Fruit fly (Drosophila melanogaster) whole organism, pupa: ENCODE results near the gene CG45002.

Experiments
- CG10348 ChIP-seq: fragments of 200-800 bp; sonication (Bioruptor generic); IDR thresholded peaks from 2 replicates; pipeline ENCODE4 v1.3.6; 2022; ENCODE audit warnings: missing biosample characterization, missing genetic modification characterization
- CG12605 ChIP-seq: fragments of 200-800 bp; sonication (Bioruptor generic); IDR thresholded peaks from 2 replicates; pipeline ENCODE4 v1.3.6; 2022; ENCODE audit warnings: missing biosample characterization, missing genetic modification characterization
- CG15710 ChIP-seq: fragments of 200-800 bp; sonication (Bioruptor generic); optimal IDR thresholded peaks from 2 replicates; lab custom pipeline; 2018; ENCODE audit warnings: missing biosample characterization, mild to moderate bottlenecking, missing genetic modification characterization, moderate library complexity
- CG34367 ChIP-seq: fragments of 200-800 bp; sonication (Bioruptor generic); optimal IDR thresholded peaks from 2 replicates; lab custom pipeline; 2018; ENCODE audit warnings: missing biosample characterization, mild to moderate bottlenecking, missing genetic modification characterization
- CG4496 ChIP-seq: fragments of 200-800 bp; sonication (Bioruptor generic); IDR thresholded peaks from 3 replicates; pipeline ENCODE4 v1.3.6; 2022; ENCODE audit warnings: missing biosample characterization, missing genetic modification characterization
- CG8159 ChIP-seq: fragments of 200-800 bp; sonication (Bioruptor generic); optimal IDR thresholded peaks from 3 replicates; lab custom pipeline; 2018; ENCODE audit warnings: missing biosample characterization, mild to moderate bottlenecking, missing genetic modification characterization, moderate library complexity
- D1 ChIP-seq: fragments of 200-800 bp; sonication (Bioruptor generic); optimal IDR thresholded peaks from 2 replicates; lab custom pipeline; 2018; ENCODE audit warnings: missing biosample characterization, mild to moderate bottlenecking, missing genetic modification characterization, moderate library complexity
- Ets98B ChIP-seq: fragments of 200-800 bp; sonication (Bioruptor generic); IDR thresholded peaks from 2 replicates; pipeline ENCODE4 v1.3.6; 2022; ENCODE audit warnings: missing biosample characterization, missing genetic modification characterization
- Pif1A ChIP-seq: fragments of 200-800 bp; sonication (Bioruptor generic); optimal IDR thresholded peaks from 3 replicates; lab custom pipeline; 2016; ENCODE audit warnings: missing biosample characterization, missing genetic modification characterization
- rn ChIP-seq: fragments of 200-800 bp; sonication (Bioruptor generic); IDR thresholded peaks from 2 replicates; pipeline ENCODE4 v1.3.6; 2022; ENCODE audit warnings: missing biosample characterization, missing genetic modification characterization

dm6 chrX:17022004-17022403, 44.5 kb downstream of the CG45002 start, which contains the start of gene CG43996:
- TF ChIP-seq CG8159 (no peak), CG15710 (tag; lab: Kevin White, UChicago) (no peak), rn (GFP tag; lab: Robert Waterston, UW) (no peak), Ets98B (GFP tag; lab: Robert Waterston, UW) (no peak), CG34367 (tag; lab: Kevin White, UChicago) (no peak), CG12605 (GFP tag; lab: Robert Waterston, UW) (no peak), D1 (no peak), CG10348 (GFP tag; lab: Robert Waterston, UW) (no peak), CG4496 (GFP tag; lab: Robert Waterston, UW) (no peak), Pif1A (GFP tag; lab: Kevin White, UChicago) (no peak)
